Worm (Caenorhabditis elegans) whole organism, L4 larva: ENCODE measurements around the gene cyp-25A2.

ENCODE experiments used
- D1046.2 ChIP-seq: fragments of 200-800 bp; sonication (Bioruptor generic); IDR thresholded peaks from 2 replicates; pipeline ENCODE4 v1.3.6; 2022; ENCODE audit warnings: missing genetic modification characterization, missing compliant biosample characterization
- F10B5.3 ChIP-seq: sonication (generic microtip); optimal IDR thresholded peaks from 2 replicates; lab custom pipeline; 2016; ENCODE audit warnings: mild to moderate bottlenecking, missing genetic modification characterization, missing compliant biosample characterization
- F37D6.2 ChIP-seq: sonication (generic microtip); optimal IDR thresholded peaks from 2 replicates; lab custom pipeline; 2016; ENCODE audit warnings: mild to moderate bottlenecking, missing genetic modification characterization, missing compliant biosample characterization
- F44E2.7 ChIP-seq: fragments of 200-800 bp; sonication (Bioruptor generic); IDR thresholded peaks from 2 replicates; pipeline ENCODE4 v2.1.2; 2022; ENCODE audit warnings: missing genetic modification characterization, missing compliant biosample characterization
- T20F7.1 ChIP-seq: fragments of 200-800 bp; sonication (Bioruptor generic); optimal IDR thresholded peaks from 2 replicates; lab custom pipeline; 2018; ENCODE audit warnings: mild to moderate bottlenecking, missing genetic modification characterization, missing compliant biosample characterization
- T26A8.4 ChIP-seq: fragments of 200-800 bp; sonication (Bioruptor generic); IDR thresholded peaks from 2 replicates; pipeline ENCODE4 v1.3.6; 2022; ENCODE audit warnings: missing genetic modification characterization, missing compliant biosample characterization
- Y48G9A.11 ChIP-seq: fragments of 200-800 bp; sonication (Bioruptor generic); IDR thresholded peaks from 2 replicates; pipeline ENCODE4 v1.3.6; 2022; ENCODE audit warnings: missing genetic modification reagents, missing genetic modification characterization, missing compliant biosample characterization
- Y5F2A.4 ChIP-seq: fragments of 200-800 bp; sonication (Bioruptor generic); optimal IDR thresholded peaks from 2 replicates; lab custom pipeline; 2018; ENCODE audit warnings: mild to moderate bottlenecking, missing genetic modification characterization, missing compliant biosample characterization
- ZK546.5 ChIP-seq, 2 experiments: sonication (generic microtip); optimal IDR thresholded peaks; 2 replicates each; lab custom pipeline; 2017; ENCODE audit warnings: missing biosample characterization in 2 of 2, missing genetic modification characterization in 2 of 2
- aha-1 ChIP-seq: fragments of 150-350 bp; peaks from one replicate; lab custom pipeline; 2014; ENCODE audit warnings: missing biosample characterization, missing genetic modification characterization
- ama-1 ChIP-seq: fragments of 150-350 bp; optimal IDR thresholded peaks from 2 replicates; lab custom pipeline; 2014; ENCODE audit warnings: inconsistent platforms, mixed read lengths
- arid-1 ChIP-seq: fragments of 200-800 bp; sonication (Bioruptor generic); conservative IDR thresholded peaks from 2 replicates; pipeline ENCODE4 v1.3.6; 2022; ENCODE audit warnings: missing genetic modification reagents, missing genetic modification characterization, missing compliant biosample characterization
- ceh-20 ChIP-seq: fragments of 200-800 bp; sonication (Bioruptor generic); IDR thresholded peaks from 2 replicates; pipeline ENCODE4 v1.3.6; 2022; ENCODE audit warnings: missing genetic modification reagents, missing genetic modification characterization, missing compliant biosample characterization
- ceh-28 ChIP-seq: fragments of 150-350 bp; optimal IDR thresholded peaks from 2 replicates; lab custom pipeline; 2014; ENCODE audit warnings: missing biosample characterization, missing genetic modification reagents, missing genetic modification characterization
- ceh-32 ChIP-seq: sonication (generic microtip); optimal IDR thresholded peaks from 2 replicates; lab custom pipeline; 2016; ENCODE audit warnings: mild to moderate bottlenecking, missing genetic modification characterization, missing compliant biosample characterization; ENCODE audit not compliant: poor library complexity
- ces-1 ChIP-seq: fragments of 150-350 bp; sonication (generic microtip); optimal IDR thresholded peaks from 4 replicates; lab custom pipeline; 2014; ENCODE audit warnings: missing biosample characterization, missing genetic modification reagents, missing genetic modification characterization
- ctbp-1 ChIP-seq: fragments of 200-800 bp; sonication (Bioruptor generic); IDR thresholded peaks from 2 replicates; pipeline ENCODE4 v1.3.6; 2022; ENCODE audit warnings: missing genetic modification reagents, missing genetic modification characterization, missing compliant biosample characterization
- daf-12 ChIP-seq: fragments of 150-350 bp; optimal IDR thresholded peaks from 2 replicates; lab custom pipeline; 2014; ENCODE audit warnings: missing biosample characterization, missing genetic modification reagents, missing genetic modification characterization
- daf-16 ChIP-seq, 3 experiments: sonication (generic microtip); optimal IDR thresholded peaks; 2 replicates each; lab custom pipeline; 2016 to 2017; ENCODE audit warnings: missing genetic modification characterization in 3 of 3, missing genetic modification reagents in 3 of 3, mild to moderate bottlenecking in 2 of 3, missing compliant biosample characterization in 2 of 3, missing biosample characterization in 1 of 3, moderate library complexity in 1 of 3
- dmd-6 ChIP-seq: fragments of 200-800 bp; sonication (Bioruptor generic); IDR thresholded peaks from 2 replicates; pipeline ENCODE4 v1.3.6; 2022; ENCODE audit warnings: missing genetic modification reagents, missing genetic modification characterization, missing compliant biosample characterization
- dmd-8 ChIP-seq: fragments of 200-800 bp; sonication (Bioruptor generic); IDR thresholded peaks from 2 replicates; pipeline ENCODE4 v1.3.6; 2022; ENCODE audit warnings: missing genetic modification characterization, missing compliant biosample characterization
- dmd-9 ChIP-seq: fragments of 200-800 bp; sonication (Bioruptor generic); IDR thresholded peaks from 2 replicates; pipeline ENCODE4 v1.3.6; 2022; ENCODE audit warnings: missing genetic modification reagents, missing genetic modification characterization, missing compliant biosample characterization
- dpl-1 ChIP-seq: fragments of 150-350 bp; optimal IDR thresholded peaks from 2 replicates; lab custom pipeline; 2014; ENCODE audit warnings: missing biosample characterization, missing genetic modification reagents, missing genetic modification characterization
- fos-1 ChIP-seq: fragments of 150-350 bp; optimal IDR thresholded peaks from 2 replicates; lab custom pipeline; 2014; ENCODE audit warnings: missing biosample characterization, missing genetic modification characterization
- hlh-11 ChIP-seq: fragments of 200-800 bp; sonication (Bioruptor generic); optimal IDR thresholded peaks from 2 replicates; lab custom pipeline; 2018; ENCODE audit warnings: mild to moderate bottlenecking, missing genetic modification characterization, missing compliant biosample characterization
- hlh-30 ChIP-seq: sonication (generic microtip); optimal IDR thresholded peaks from 2 replicates; lab custom pipeline; 2017; ENCODE audit warnings: antibody characterized with exemption, mild to moderate bottlenecking, missing genetic modification characterization, missing compliant biosample characterization; ENCODE audit not compliant: insufficient read depth
- lin-1 ChIP-seq: fragments of 200-800 bp; sonication (Bioruptor generic); IDR thresholded peaks from 2 replicates; pipeline ENCODE4 v1.3.6; 2022; ENCODE audit warnings: missing genetic modification reagents, missing genetic modification characterization, missing compliant biosample characterization
- lin-15B ChIP-seq: fragments of 150-350 bp; sonication (generic microtip); optimal IDR thresholded peaks from 3 replicates; lab custom pipeline; 2014; ENCODE audit warnings: missing biosample characterization, missing genetic modification characterization
- lin-29 ChIP-seq: fragments of 200-800 bp; sonication (Bioruptor generic); IDR thresholded peaks from 2 replicates; pipeline ENCODE4 v1.3.6; 2022; ENCODE audit warnings: missing genetic modification reagents, missing genetic modification characterization, missing compliant biosample characterization
- lin-39 ChIP-seq: fragments of 150-350 bp; optimal IDR thresholded peaks from 2 replicates; lab custom pipeline; 2014; ENCODE audit warnings: missing biosample characterization, missing genetic modification reagents, missing genetic modification characterization
- lsy-2 ChIP-seq, 2 experiments: fragments of 150-350 bp in 1 of 2; sonication (generic microtip) in 1 of 2; optimal IDR thresholded peaks; 2 replicates each; lab custom pipeline; 2014 to 2017; ENCODE audit warnings: missing biosample characterization in 2 of 2, missing genetic modification characterization in 2 of 2
- madf-9 ChIP-seq: fragments of 200-800 bp; sonication (Bioruptor generic); conservative IDR thresholded peaks from 2 replicates; pipeline ENCODE4 v1.3.6; 2022; ENCODE audit warnings: missing genetic modification reagents, missing genetic modification characterization, missing compliant biosample characterization
- mdt-29 ChIP-seq: fragments of 200-800 bp; sonication (Bioruptor generic); IDR thresholded peaks from 2 replicates; pipeline ENCODE4 v1.3.6; 2022; ENCODE audit warnings: missing genetic modification reagents, missing genetic modification characterization, missing compliant biosample characterization
- mxl-3 ChIP-seq: fragments of 200-800 bp; sonication (Bioruptor generic); optimal IDR thresholded peaks from 2 replicates; lab custom pipeline; 2018; ENCODE audit warnings: mild to moderate bottlenecking, missing genetic modification characterization, missing compliant biosample characterization
- nhr-102 ChIP-seq: sonication (generic microtip); optimal IDR thresholded peaks from 2 replicates; lab custom pipeline; 2016; ENCODE audit warnings: mild to moderate bottlenecking, missing genetic modification characterization, moderate library complexity, missing compliant biosample characterization
- nhr-11 ChIP-seq: fragments of 150-350 bp; optimal IDR thresholded peaks from 2 replicates; lab custom pipeline; 2014; ENCODE audit warnings: missing biosample characterization, missing genetic modification characterization
- nhr-111 ChIP-seq: fragments of 200-800 bp; sonication (Bioruptor generic); optimal IDR thresholded peaks from 2 replicates; lab custom pipeline; 2018; ENCODE audit warnings: mild to moderate bottlenecking, missing genetic modification characterization, missing compliant biosample characterization
- nhr-25 ChIP-seq: sonication (generic microtip); optimal IDR thresholded peaks from 2 replicates; lab custom pipeline; 2017; ENCODE audit warnings: missing genetic modification characterization, mild to moderate bottlenecking, missing compliant biosample characterization, antibody characterized with exemption, moderate library complexity, borderline replicate concordance; ENCODE audit not compliant: insufficient read depth
- nhr-28 ChIP-seq: fragments of 150-350 bp; optimal IDR thresholded peaks from 2 replicates; lab custom pipeline; 2014; ENCODE audit warnings: missing biosample characterization, missing genetic modification characterization
- pha-4 ChIP-seq, 2 experiments: fragments of 150-350 bp in 1 of 2; fragments of 200-800 bp in 1 of 2; sonication (Bioruptor generic) in 1 of 2; IDR thresholded peaks in 1 of 2; optimal IDR thresholded peaks in 1 of 2; 2 replicates each; pipeline versions ENCODE4 v1.3.6 to Lab custom; 2014 to 2022; ENCODE audit warnings: missing genetic modification characterization in 2 of 2, missing genetic modification reagents in 2 of 2, missing biosample characterization in 1 of 2, missing compliant biosample characterization in 1 of 2
- php-3 ChIP-seq: fragments of 200-800 bp; sonication (Bioruptor generic); IDR thresholded peaks from 2 replicates; pipeline ENCODE4 v1.3.6; 2022; ENCODE audit warnings: missing genetic modification reagents, missing genetic modification characterization, missing compliant biosample characterization
- pqm-1 ChIP-seq: sonication (generic microtip); optimal IDR thresholded peaks from 2 replicates; lab custom pipeline; 2017; ENCODE audit warnings: missing biosample characterization, missing genetic modification characterization
- saeg-2 ChIP-seq: fragments of 200-800 bp; sonication (Bioruptor generic); IDR thresholded peaks from 2 replicates; pipeline ENCODE4 v1.3.6; 2022; ENCODE audit warnings: missing genetic modification reagents, missing genetic modification characterization, missing compliant biosample characterization
- set-16 ChIP-seq: fragments of 200-800 bp; sonication (Bioruptor generic); IDR thresholded peaks from 2 replicates; pipeline ENCODE4 v1.3.6; 2022; ENCODE audit warnings: missing genetic modification reagents, missing genetic modification characterization, missing compliant biosample characterization
- spr-3 ChIP-seq: fragments of 200-800 bp; sonication (Bioruptor generic); optimal IDR thresholded peaks from 2 replicates; lab custom pipeline; 2018; ENCODE audit warnings: mild to moderate bottlenecking, missing genetic modification characterization, missing compliant biosample characterization
- tra-1 ChIP-seq: fragments of 200-800 bp; sonication (Bioruptor generic); IDR thresholded peaks from 2 replicates; pipeline ENCODE4 v1.3.6; 2022; ENCODE audit warnings: missing genetic modification reagents, missing genetic modification characterization, missing compliant biosample characterization
- unc-130 ChIP-seq: sonication (generic microtip); optimal IDR thresholded peaks from 2 replicates; lab custom pipeline; 2016; ENCODE audit warnings: missing genetic modification reagents, missing genetic modification characterization, missing compliant biosample characterization
- unc-39 ChIP-seq: sonication (generic microtip); optimal IDR thresholded peaks from 2 replicates; lab custom pipeline; 2017; ENCODE audit warnings: missing biosample characterization, missing genetic modification characterization
- zfp-2 ChIP-seq: sonication (generic microtip); optimal IDR thresholded peaks from 2 replicates; lab custom pipeline; 2016; ENCODE audit warnings: mild to moderate bottlenecking, missing genetic modification characterization, missing compliant biosample characterization
- zfp-3 ChIP-seq: fragments of 200-800 bp; sonication (Bioruptor generic); conservative IDR thresholded peaks from 2 replicates; pipeline ENCODE4 v1.3.6; 2022; ENCODE audit warnings: missing genetic modification reagents, missing genetic modification characterization, missing compliant biosample characterization
- ztf-7 ChIP-seq: fragments of 150-350 bp; optimal IDR thresholded peaks from 2 replicates; lab custom pipeline; 2014; ENCODE audit warnings: missing biosample characterization, missing genetic modification characterization

cyp-25A2 gene

DNA sequence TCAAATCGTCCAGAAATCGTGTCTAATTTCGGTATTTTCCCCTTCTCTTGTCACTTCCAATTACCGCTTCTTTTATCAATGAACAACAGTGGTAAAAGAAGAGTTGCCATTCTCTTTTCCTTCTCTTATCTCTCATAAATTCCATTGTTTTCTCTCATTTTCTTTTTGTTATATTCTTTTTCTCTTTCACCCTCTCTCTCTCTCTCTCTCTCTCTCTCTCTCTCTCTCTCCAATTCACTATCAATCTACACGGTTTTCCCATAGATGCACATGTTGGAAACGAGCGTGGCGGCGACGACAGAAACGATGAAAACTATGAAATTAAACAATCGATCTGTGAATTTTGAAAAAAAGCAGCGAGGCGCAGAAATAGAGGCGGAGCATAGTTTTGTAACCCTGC is 35.8 kb upstream of the cyp-25A2 start (continued):
- TF ChIP-seq dmd-6 (peak; percentile 40), T20F7.1 (no peak), set-16 (GFP tag; lab: Robert Waterston, UW) (no peak), lin-29 (GFP tag; lab: Robert Waterston, UW) (no peak), zfp-2 (tag; lab: Kevin White, UChicago) (no peak), nhr-28 (peak; percentile 51), T26A8.4 (GFP tag; lab: Robert Waterston, UW) (no peak), dmd-8 (GFP tag; lab: Robert Waterston, UW) (no peak), pqm-1 (tag; lab: Kevin White, UChicago) (peak; percentile 46), dpl-1 (no peak), Y5F2A.4 (GFP tag; lab: Kevin White, UChicago) (no peak), lin-39 (tag; lab: Kevin White, UChicago) (no peak), Y48G9A.11 (GFP tag; lab: Robert Waterston, UW) (no peak), saeg-2 (GFP tag; lab: Robert Waterston, UW) (no peak), ZK546.5 (tag; optimal IDR thresholded peaks at IDR 0.05; lab: Kevin White, UChicago) (no peak), lsy-2 (tag; optimal IDR thresholded peaks at IDR 0.05; lab: Kevin White, UChicago) (no peak), F44E2.7 (GFP tag; lab: Robert Waterston, UW) (no peak), fos-1 (tag; lab: Kevin White, UChicago) (no peak), lin-15B (tag; lab: Kevin White, UChicago) (no peak), mxl-3 (GFP tag; lab: Kevin White, UChicago) (peak; percentile 79), ztf-7 (tag; lab: Kevin White, UChicago) (no peak), ceh-28 (no peak), nhr-102 (tag; lab: Kevin White, UChicago) (no peak), nhr-111 (no peak), ctbp-1 (GFP tag; lab: Robert Waterston, UW) (no peak), lin-1 (0 out of 2 replicates have a peak, but pooled peaks have one; percentile 19), nhr-11 (tag; lab: Kevin White, UChicago) (no peak), F37D6.2 (tag; lab: Kevin White, UChicago) (no peak), daf-12 (no peak), ama-1 (lab: Kevin White, UChicago) (no peak), unc-130 (GFP tag; lab: Kevin White, UChicago) (no peak), F10B5.3 (tag; lab: Kevin White, UChicago) (no peak), madf-9 (GFP tag; lab: Robert Waterston, UW) (no peak), pha-4 (GFP tag; IDR thresholded peaks at IDR 0.05; lab: Robert Waterston, UW) (no peak), pha-4 (tag; optimal IDR thresholded peaks at IDR 0.05; lab: Kevin White, UChicago) (no peak), ceh-32 (tag; lab: Kevin White, UChicago) (no peak), mdt-29 (no peak), ces-1 (GFP tag; lab: Kevin White, UChicago) (no peak), dmd-9 (no peak), tra-1 (GFP tag; lab: Robert Waterston, UW) (no peak), D1046.2 (GFP tag; lab: Robert Waterston, UW) (no peak), hlh-11 (peak; percentile 77), hlh-30 (tag; lab: Kevin White, UChicago) (peak; percentile 38), php-3 (GFP tag; lab: Robert Waterston, UW) (no peak), daf-16 (GFP tag; optimal IDR thresholded peaks at IDR 0.05; lab: Kevin White, UChicago) (no peak), daf-16 (tag; optimal IDR thresholded peaks at IDR 0.05; lab: Kevin White, UChicago) (peak; percentile 67), unc-39 (tag; lab: Kevin White, UChicago) (no peak), nhr-25 (tag; lab: Kevin White, UChicago) (no peak), ceh-20 (GFP tag; lab: Robert Waterston, UW) (no peak), zfp-3 (GFP tag; lab: Robert Waterston, UW) (no peak), arid-1 (GFP tag; lab: Robert Waterston, UW) (no peak), spr-3 (no peak), aha-1 (peak; percentile 43)
